Worm (Caenorhabditis elegans) whole organism, L4 larva: ENCODE data around the gene W08E12.9.

ENCODE experiments used
- F44E2.7 ChIP-seq: fragments of 200-800 bp; sonication (Bioruptor generic); IDR thresholded peaks from 2 replicates; pipeline ENCODE4 v2.1.2; 2022; ENCODE audit warnings: missing genetic modification characterization, missing compliant biosample characterization
- T20F7.1 ChIP-seq: fragments of 200-800 bp; sonication (Bioruptor generic); optimal IDR thresholded peaks from 2 replicates; lab custom pipeline; 2018; ENCODE audit warnings: mild to moderate bottlenecking, missing genetic modification characterization, missing compliant biosample characterization
- Y48G9A.11 ChIP-seq: fragments of 200-800 bp; sonication (Bioruptor generic); IDR thresholded peaks from 2 replicates; pipeline ENCODE4 v1.3.6; 2022; ENCODE audit warnings: missing genetic modification reagents, missing genetic modification characterization, missing compliant biosample characterization
- Y75B8A.6 ChIP-seq: fragments of 200-800 bp; sonication (Bioruptor generic); IDR thresholded peaks from 2 replicates; pipeline ENCODE4 v1.3.6; 2022; ENCODE audit warnings: missing genetic modification reagents, missing genetic modification characterization, missing compliant biosample characterization
- ZK546.5 ChIP-seq, 2 experiments: sonication (generic microtip); optimal IDR thresholded peaks; 2 replicates each; lab custom pipeline; 2017; ENCODE audit warnings: missing biosample characterization in 2 of 2, missing genetic modification characterization in 2 of 2
- ama-1 ChIP-seq: fragments of 150-350 bp; optimal IDR thresholded peaks from 2 replicates; lab custom pipeline; 2014; ENCODE audit warnings: inconsistent platforms, mixed read lengths
- arid-1 ChIP-seq: fragments of 200-800 bp; sonication (Bioruptor generic); conservative IDR thresholded peaks from 2 replicates; pipeline ENCODE4 v1.3.6; 2022; ENCODE audit warnings: missing genetic modification reagents, missing genetic modification characterization, missing compliant biosample characterization
- ceh-20 ChIP-seq: fragments of 200-800 bp; sonication (Bioruptor generic); IDR thresholded peaks from 2 replicates; pipeline ENCODE4 v1.3.6; 2022; ENCODE audit warnings: missing genetic modification reagents, missing genetic modification characterization, missing compliant biosample characterization
- ceh-28 ChIP-seq: fragments of 150-350 bp; optimal IDR thresholded peaks from 2 replicates; lab custom pipeline; 2014; ENCODE audit warnings: missing biosample characterization, missing genetic modification reagents, missing genetic modification characterization
- ceh-32 ChIP-seq: sonication (generic microtip); optimal IDR thresholded peaks from 2 replicates; lab custom pipeline; 2016; ENCODE audit warnings: mild to moderate bottlenecking, missing genetic modification characterization, missing compliant biosample characterization; ENCODE audit not compliant: poor library complexity
- ceh-44 ChIP-seq: fragments of 200-800 bp; sonication (Bioruptor generic); IDR thresholded peaks from 2 replicates; pipeline ENCODE4 v1.3.6; 2022; ENCODE audit warnings: missing genetic modification reagents, missing genetic modification characterization, missing compliant biosample characterization
- cey-2 ChIP-seq: sonication (generic microtip); optimal IDR thresholded peaks from 3 replicates; lab custom pipeline; 2017; ENCODE audit warnings: missing genetic modification characterization, mild to moderate bottlenecking, missing compliant biosample characterization, antibody characterized with exemption, borderline replicate concordance; ENCODE audit not compliant: insufficient read depth
- daf-19 ChIP-seq: fragments of 200-800 bp; sonication (Bioruptor generic); conservative IDR thresholded peaks from 2 replicates; pipeline ENCODE4 v1.3.6; 2022; ENCODE audit warnings: missing genetic modification characterization, missing compliant biosample characterization
- daf-8 ChIP-seq: fragments of 200-800 bp; sonication (Bioruptor generic); IDR thresholded peaks from 2 replicates; pipeline ENCODE4 v1.3.6; 2022; ENCODE audit warnings: missing genetic modification characterization, missing compliant biosample characterization
- dmd-8 ChIP-seq: fragments of 200-800 bp; sonication (Bioruptor generic); IDR thresholded peaks from 2 replicates; pipeline ENCODE4 v1.3.6; 2022; ENCODE audit warnings: missing genetic modification characterization, missing compliant biosample characterization
- duxl-1 ChIP-seq: sonication (generic microtip); optimal IDR thresholded peaks from 2 replicates; lab custom pipeline; 2016; ENCODE audit warnings: mild to moderate bottlenecking, missing genetic modification characterization, moderate library complexity, missing compliant biosample characterization; ENCODE audit not compliant: poor library complexity
- dve-1 ChIP-seq: sonication (generic microtip); optimal IDR thresholded peaks from 2 replicates; lab custom pipeline; 2017; ENCODE audit warnings: antibody characterized with exemption, mild to moderate bottlenecking, missing genetic modification characterization, missing compliant biosample characterization; ENCODE audit not compliant: insufficient read depth
- gei-8 ChIP-seq: fragments of 200-800 bp; sonication (Bioruptor generic); optimal IDR thresholded peaks from 2 replicates; lab custom pipeline; 2018; ENCODE audit warnings: mild to moderate bottlenecking, missing genetic modification characterization, missing compliant biosample characterization
- hlh-11 ChIP-seq: fragments of 200-800 bp; sonication (Bioruptor generic); optimal IDR thresholded peaks from 2 replicates; lab custom pipeline; 2018; ENCODE audit warnings: mild to moderate bottlenecking, missing genetic modification characterization, missing compliant biosample characterization
- lim-7 ChIP-seq: fragments of 200-800 bp; sonication (Bioruptor generic); IDR thresholded peaks from 2 replicates; pipeline ENCODE4 v1.3.6; 2022; ENCODE audit warnings: missing genetic modification characterization, missing compliant biosample characterization
- lin-1 ChIP-seq: fragments of 200-800 bp; sonication (Bioruptor generic); IDR thresholded peaks from 2 replicates; pipeline ENCODE4 v1.3.6; 2022; ENCODE audit warnings: missing genetic modification reagents, missing genetic modification characterization, missing compliant biosample characterization
- lir-3 ChIP-seq: sonication (generic microtip); optimal IDR thresholded peaks from 2 replicates; lab custom pipeline; 2016; ENCODE audit warnings: mild to moderate bottlenecking, missing genetic modification characterization, missing compliant biosample characterization
- lsy-2 ChIP-seq, 2 experiments: fragments of 150-350 bp in 1 of 2; sonication (generic microtip) in 1 of 2; optimal IDR thresholded peaks; 2 replicates each; lab custom pipeline; 2014 to 2017; ENCODE audit warnings: missing biosample characterization in 2 of 2, missing genetic modification characterization in 2 of 2
- madf-5 ChIP-seq, 2 experiments: fragments of 200-800 bp; sonication (Bioruptor generic); IDR thresholded peaks; 2 replicates each; pipeline ENCODE4 v1.3.6; 2022; ENCODE audit warnings: missing compliant biosample characterization in 2 of 2, missing genetic modification characterization in 2 of 2
- mdt-29 ChIP-seq: fragments of 200-800 bp; sonication (Bioruptor generic); IDR thresholded peaks from 2 replicates; pipeline ENCODE4 v1.3.6; 2022; ENCODE audit warnings: missing genetic modification reagents, missing genetic modification characterization, missing compliant biosample characterization
- mep-1 ChIP-seq: fragments of 150-350 bp; sonication (generic microtip); optimal IDR thresholded peaks from 3 replicates; lab custom pipeline; 2014; ENCODE audit warnings: missing biosample characterization, missing genetic modification characterization
- mes-2 ChIP-seq: sonication (generic microtip); optimal IDR thresholded peaks from 2 replicates; lab custom pipeline; 2016; ENCODE audit warnings: missing genotype, mild to moderate bottlenecking, missing genetic modification characterization, missing compliant biosample characterization; ENCODE audit not compliant: poor library complexity, severe bottlenecking
- mxl-2 ChIP-seq: fragments of 200-800 bp; sonication (Bioruptor generic); conservative IDR thresholded peaks from 2 replicates; pipeline ENCODE4 v1.3.6; 2022; ENCODE audit warnings: missing genetic modification reagents, missing genetic modification characterization, missing compliant biosample characterization
- nhr-11 ChIP-seq: fragments of 150-350 bp; optimal IDR thresholded peaks from 2 replicates; lab custom pipeline; 2014; ENCODE audit warnings: missing biosample characterization, missing genetic modification characterization
- nhr-28 ChIP-seq: fragments of 150-350 bp; optimal IDR thresholded peaks from 2 replicates; lab custom pipeline; 2014; ENCODE audit warnings: missing biosample characterization, missing genetic modification characterization
- nhr-41 ChIP-seq: fragments of 200-800 bp; sonication (Bioruptor generic); IDR thresholded peaks from 2 replicates; pipeline ENCODE4 v1.3.6; 2022; ENCODE audit warnings: missing genetic modification reagents, missing genetic modification characterization, missing compliant biosample characterization
- nhr-48 ChIP-seq: sonication (generic microtip); optimal IDR thresholded peaks from 2 replicates; lab custom pipeline; 2016; ENCODE audit warnings: mild to moderate bottlenecking, missing genetic modification characterization, missing compliant biosample characterization
- nhr-6 ChIP-seq: fragments of 150-350 bp; optimal IDR thresholded peaks from 2 replicates; lab custom pipeline; 2014; ENCODE audit warnings: missing biosample characterization, missing genetic modification characterization
- nhr-76 ChIP-seq: fragments of 150-350 bp; optimal IDR thresholded peaks from 2 replicates; lab custom pipeline; 2014; ENCODE audit warnings: missing biosample characterization, missing genetic modification characterization
- pha-4 ChIP-seq, 2 experiments: fragments of 150-350 bp in 1 of 2; fragments of 200-800 bp in 1 of 2; sonication (Bioruptor generic) in 1 of 2; IDR thresholded peaks in 1 of 2; optimal IDR thresholded peaks in 1 of 2; 2 replicates each; pipeline versions ENCODE4 v1.3.6 to Lab custom; 2014 to 2022; ENCODE audit warnings: missing genetic modification characterization in 2 of 2, missing genetic modification reagents in 2 of 2, missing biosample characterization in 1 of 2, missing compliant biosample characterization in 1 of 2
- saeg-2 ChIP-seq: fragments of 200-800 bp; sonication (Bioruptor generic); IDR thresholded peaks from 2 replicates; pipeline ENCODE4 v1.3.6; 2022; ENCODE audit warnings: missing genetic modification reagents, missing genetic modification characterization, missing compliant biosample characterization
- skn-1 ChIP-seq: fragments of 150-350 bp; optimal IDR thresholded peaks from 2 replicates; lab custom pipeline; 2014; ENCODE audit warnings: missing biosample characterization, missing genetic modification characterization
- snpc-1.2 ChIP-seq: fragments of 200-800 bp; sonication (Bioruptor generic); IDR thresholded peaks from 2 replicates; pipeline ENCODE4 v1.3.6; 2022; ENCODE audit warnings: missing genetic modification reagents, missing genetic modification characterization, missing compliant biosample characterization
- spr-1 ChIP-seq: sonication (generic microtip); optimal IDR thresholded peaks from 2 replicates; lab custom pipeline; 2016; ENCODE audit warnings: mild to moderate bottlenecking, missing genetic modification characterization, missing compliant biosample characterization
- spr-3 ChIP-seq: fragments of 200-800 bp; sonication (Bioruptor generic); optimal IDR thresholded peaks from 2 replicates; lab custom pipeline; 2018; ENCODE audit warnings: mild to moderate bottlenecking, missing genetic modification characterization, missing compliant biosample characterization
- tag-97 ChIP-seq: fragments of 200-800 bp; sonication (Bioruptor generic); IDR thresholded peaks from 2 replicates; pipeline ENCODE4 v1.3.6; 2022; ENCODE audit warnings: missing genetic modification characterization, missing compliant biosample characterization
- unc-130 ChIP-seq: sonication (generic microtip); optimal IDR thresholded peaks from 2 replicates; lab custom pipeline; 2016; ENCODE audit warnings: missing genetic modification reagents, missing genetic modification characterization, missing compliant biosample characterization
- unc-39 ChIP-seq: sonication (generic microtip); optimal IDR thresholded peaks from 2 replicates; lab custom pipeline; 2017; ENCODE audit warnings: missing biosample characterization, missing genetic modification characterization
- unc-62 ChIP-seq, 3 experiments: fragments of 150-350 bp in 1 of 3; sonication (generic microtip); optimal IDR thresholded peaks in 2 of 3; peaks in 1 of 3; 1 replicate in 1 of 3; 2 replicates in 2 of 3; lab custom pipeline; 2014 to 2017; ENCODE audit warnings: missing biosample characterization in 3 of 3, missing genetic modification characterization in 3 of 3, missing genetic modification reagents in 3 of 3, missing genotype in 1 of 3
- vab-7 ChIP-seq: fragments of 200-800 bp; sonication (Bioruptor generic); IDR thresholded peaks from 2 replicates; pipeline ENCODE4 v1.3.6; 2022; ENCODE audit warnings: missing genetic modification reagents, missing genetic modification characterization, missing compliant biosample characterization
- zip-11 ChIP-seq: fragments of 200-800 bp; sonication (Bioruptor generic); IDR thresholded peaks from 2 replicates; pipeline ENCODE4 v1.3.6; 2022; ENCODE audit warnings: missing genetic modification characterization, missing compliant biosample characterization
- zip-2 ChIP-seq: fragments of 150-350 bp; optimal IDR thresholded peaks from 2 replicates; lab custom pipeline; 2014; ENCODE audit warnings: missing biosample characterization, missing genetic modification characterization
- ztf-11 ChIP-seq: fragments of 150-350 bp; optimal IDR thresholded peaks from 2 replicates; lab custom pipeline; 2014; ENCODE audit warnings: missing biosample characterization, missing genetic modification characterization

W08E12.9 gene

ce11 chrIV:3294553-3295185 lies 12.7 kb downstream of the W08E12.9 start, which contains the start of gene W08E12.7 (continued):
- peak; percentile 85 for TF ChIP-seq vab-7 (GFP tag; lab: Robert Waterston, UW)
- no peak for TF ChIP-seq pha-4 (GFP tag; IDR thresholded peaks at IDR 0.05; lab: Robert Waterston, UW)
- peak; percentile 99 for TF ChIP-seq pha-4 (tag; optimal IDR thresholded peaks at IDR 0.05; lab: Kevin White, UChicago)
- no peak for TF ChIP-seq tag-97 (GFP tag; lab: Robert Waterston, UW)
- no peak for TF ChIP-seq Y75B8A.6 (GFP tag; lab: Robert Waterston, UW)
- 0 out of 2 replicates have a peak, but pooled peaks have one; percentile 36 for TF ChIP-seq snpc-1.2 (GFP tag; lab: Robert Waterston, UW)
- peak; percentile 77 for TF ChIP-seq ama-1 (lab: Kevin White, UChicago)
- no peak for TF ChIP-seq gei-8
- peak; percentile 49; the same call in 1 of the 2 replicates for TF ChIP-seq mdt-29 (GFP tag; lab: Robert Waterston, UW)
- TF ChIP-seq lim-7 (GFP tag; lab: Robert Waterston, UW) = no peak
- TF ChIP-seq saeg-2 (GFP tag; lab: Robert Waterston, UW) = no peak
- no peak; a peak in 1 of 4 replicates for TF ChIP-seq madf-5 (GFP tag; IDR thresholded peaks at IDR 0.05; lab: Robert Waterston, UW)
- peak; percentile 96 for TF ChIP-seq unc-130 (GFP tag; lab: Kevin White, UChicago)
- TF ChIP-seq ZK546.5 (tag; optimal IDR thresholded peaks at IDR 0.05; lab: Kevin White, UChicago) = peak in 1 of 2 experiments; percentile 53
- peak; percentile 96 for TF ChIP-seq nhr-28 (tag; lab: Kevin White, UChicago)
- peak; percentile 92 for TF ChIP-seq nhr-6 (tag; lab: Kevin White, UChicago)
- no peak for TF ChIP-seq unc-39 (tag; lab: Kevin White, UChicago)
- TF ChIP-seq arid-1 = peak; percentile 74; the same call in 1 of the 2 replicates
- no peak for TF ChIP-seq cey-2 (tag; lab: Kevin White, UChicago)
- peak; percentile 61; the same call in 1 of the 2 replicates for TF ChIP-seq Y48G9A.11 (GFP tag; lab: Robert Waterston, UW)
- TF ChIP-seq unc-62 (GFP tag; optimal IDR thresholded peaks at IDR 0.05 in 1 of 2; lab: Kevin White, UChicago) = peak in 1 of 2 experiments; percentile 71
- no peak for TF ChIP-seq unc-62 (tag; optimal IDR thresholded peaks at IDR 0.05; lab: Kevin White, UChicago)
- peak; percentile 98 for TF ChIP-seq mep-1 (tag; lab: Kevin White, UChicago)
- TF ChIP-seq zip-2 (tag; lab: Kevin White, UChicago) = peak; percentile 39
- peak; percentile 90 to 97 for TF ChIP-seq lsy-2 (tag; optimal IDR thresholded peaks at IDR 0.05; lab: Kevin White, UChicago)
- peak; percentile 79 for TF ChIP-seq duxl-1
- TF ChIP-seq nhr-48 (tag; lab: Kevin White, UChicago) = peak; percentile 58
- no peak for TF ChIP-seq dmd-8 (GFP tag; lab: Robert Waterston, UW)
- no peak for TF ChIP-seq lir-3 (tag; lab: Kevin White, UChicago)
- TF ChIP-seq spr-1 (tag; lab: Kevin White, UChicago) = peak; percentile 68
- TF ChIP-seq nhr-11 (tag; lab: Kevin White, UChicago) = peak; percentile 95
- TF ChIP-seq daf-19 (GFP tag; lab: Robert Waterston, UW) = no peak
- TF ChIP-seq spr-3 = peak; percentile 32
- TF ChIP-seq daf-8 (GFP tag; lab: Robert Waterston, UW) = no peak
- no peak for TF ChIP-seq F44E2.7 (GFP tag; lab: Robert Waterston, UW)
- peak; percentile 99 for TF ChIP-seq dve-1 (tag; lab: Kevin White, UChicago)
- TF ChIP-seq nhr-41 (GFP tag; lab: Robert Waterston, UW) = no peak
- TF ChIP-seq zip-11 (GFP tag; lab: Robert Waterston, UW) = no peak
- no peak for TF ChIP-seq T20F7.1 (GFP tag; lab: Kevin White, UChicago)
- no peak for TF ChIP-seq ztf-11 (tag; lab: Kevin White, UChicago)
- peak; percentile 91 for TF ChIP-seq ceh-44
- peak; percentile 32 for TF ChIP-seq ceh-28 (tag; lab: Kevin White, UChicago)
- TF ChIP-seq ceh-32 (tag; lab: Kevin White, UChicago) = no peak
- TF ChIP-seq ceh-20 (GFP tag; lab: Robert Waterston, UW) = peak; percentile 69; the same call in 1 of the 2 replicates
- peak; percentile 96 for TF ChIP-seq mes-2 (tag; lab: Kevin White, UChicago)
- TF ChIP-seq lin-1 (GFP tag; lab: Robert Waterston, UW) = no peak
- TF ChIP-seq mxl-2 (GFP tag; lab: Robert Waterston, UW) = 0 out of 2 replicates have a peak, but pooled peaks have one; percentile 48
- no peak for TF ChIP-seq skn-1
- no peak for TF ChIP-seq nhr-76 (tag; lab: Kevin White, UChicago)
- TF ChIP-seq hlh-11 (tag; lab: Kevin White, UChicago) = peak; percentile 87
